Fruit fly (Drosophila melanogaster): ENCODE results near the gene Ir94c.

Ir94c gene

dm6 chr3R:22119761-22120160 lies 507 bp upstream of the Ir94c start, which contains the start of gene CG42390:
CG42390 (plus strand) TSS chr3R:22120061.
- TF ChIP-seq Dll (optimal IDR thresholded peaks at IDR 0.05) (no peak), psq (optimal IDR thresholded peaks at IDR 0.05) (no peak), EcR (GFP tag; optimal IDR thresholded peaks at IDR 0.05) (no peak), CG8478 (optimal IDR thresholded peaks at IDR 0.05) (no peak), usp (GFP tag; optimal IDR thresholded peaks at IDR 0.05) (no peak)

DNA sequence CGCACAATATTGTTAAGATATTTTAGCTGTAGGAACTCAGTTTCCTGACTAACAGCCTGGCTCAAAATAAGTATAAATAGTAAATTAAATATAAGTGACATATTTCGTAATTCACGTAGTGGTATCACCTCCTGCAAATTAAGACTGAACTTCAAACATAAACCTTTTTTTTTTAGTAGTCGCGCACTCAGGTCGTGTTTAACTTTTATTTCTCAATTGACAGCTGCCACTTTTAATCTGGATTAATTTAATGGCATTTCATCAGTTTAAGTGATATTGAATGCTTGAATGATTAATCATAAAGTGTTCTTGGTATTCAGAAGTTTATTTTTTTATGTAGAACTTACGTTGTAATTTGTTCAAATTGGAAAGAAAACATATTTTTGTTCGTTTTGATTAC lies 2.1 kb downstream of the Ir94c start, which contains the start of gene Ir94b:
Gene Ir94b (minus strand): TSS at position 101 of the 400 bp plus-strand sequence.
- TF ChIP-seq Dll (optimal IDR thresholded peaks at IDR 0.05): no peak
- no peak for TF ChIP-seq CG8478 (optimal IDR thresholded peaks at IDR 0.05)
- no peak for TF ChIP-seq psq (optimal IDR thresholded peaks at IDR 0.05)
- no peak for TF ChIP-seq pan (optimal IDR thresholded peaks at IDR 0.05)
- no peak for TF ChIP-seq usp (GFP tag; optimal IDR thresholded peaks at IDR 0.05)
- TF ChIP-seq EcR (GFP tag; optimal IDR thresholded peaks at IDR 0.05): no peak

DNA sequence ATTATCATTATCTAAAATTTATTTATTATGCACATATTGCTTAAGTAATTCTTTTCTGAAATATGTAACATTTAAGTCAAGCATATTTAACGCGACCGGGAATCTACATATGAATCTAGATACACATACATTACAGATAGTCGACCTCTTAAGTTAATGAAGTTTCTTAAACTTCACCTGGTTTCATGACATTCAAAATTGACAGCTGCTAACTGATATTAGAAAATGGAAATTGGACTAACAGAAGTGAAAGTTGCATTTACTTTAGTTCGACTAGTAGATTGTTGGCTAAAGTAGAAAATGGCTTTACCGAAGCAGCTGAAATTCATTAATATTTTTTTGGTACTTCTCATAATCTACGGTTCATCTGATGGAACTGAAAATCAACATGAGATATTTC lies 6.1 kb downstream of the Ir94c start, which contains the start of gene Ir94a:
Gene Ir94a (plus strand): TSS at position 301 of the 400 bp plus-strand sequence.
- TF ChIP-seq psq (optimal IDR thresholded peaks at IDR 0.05): no peak
- TF ChIP-seq usp (GFP tag; optimal IDR thresholded peaks at IDR 0.05): no peak
- TF ChIP-seq Dll (optimal IDR thresholded peaks at IDR 0.05): no peak

DNA sequence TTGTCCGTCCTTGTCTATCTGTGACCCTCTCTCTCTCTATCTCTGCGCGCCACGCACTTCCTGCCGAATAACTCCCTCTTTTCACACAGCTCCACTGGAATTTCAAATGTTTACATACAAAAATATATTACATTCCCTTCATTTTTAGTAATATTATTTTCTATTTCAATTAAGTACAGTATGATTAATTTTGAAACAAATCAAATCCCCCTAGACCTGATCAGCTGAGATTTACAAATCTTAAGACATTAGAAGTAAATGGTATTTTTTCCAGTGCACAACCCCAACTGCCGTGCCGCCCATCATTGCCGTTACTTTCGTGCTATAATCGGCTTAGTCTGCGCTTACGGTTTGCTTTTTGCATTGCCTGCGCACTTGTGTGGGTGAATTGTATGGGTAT lies 10.9 kb downstream of the Ir94c start:
- no peak for TF ChIP-seq pan (optimal IDR thresholded peaks at IDR 0.05)
- no peak for TF ChIP-seq psq (optimal IDR thresholded peaks at IDR 0.05)
- no peak for TF ChIP-seq Dll (optimal IDR thresholded peaks at IDR 0.05)
- TF ChIP-seq usp (GFP tag; optimal IDR thresholded peaks at IDR 0.05): no peak
- TF ChIP-seq EcR (GFP tag; optimal IDR thresholded peaks at IDR 0.05): no peak
- no peak for TF ChIP-seq CG8478 (optimal IDR thresholded peaks at IDR 0.05)

- TF ChIP-seq EcR (GFP tag; optimal IDR thresholded peaks at IDR 0.05) (no peak), pan (optimal IDR thresholded peaks at IDR 0.05) (no peak), psq (optimal IDR thresholded peaks at IDR 0.05) (no peak), CG8478 (optimal IDR thresholded peaks at IDR 0.05) (no peak), usp (GFP tag; optimal IDR thresholded peaks at IDR 0.05) (no peak), Dll (optimal IDR thresholded peaks at IDR 0.05) (no peak)
These were observed 16.1 kb downstream of the Ir94c start, which contains the start of gene CG13407 for dm6 chr3R:22103114-22103513. CG13407 (plus strand) TSS chr3R:22103414.

DNA sequence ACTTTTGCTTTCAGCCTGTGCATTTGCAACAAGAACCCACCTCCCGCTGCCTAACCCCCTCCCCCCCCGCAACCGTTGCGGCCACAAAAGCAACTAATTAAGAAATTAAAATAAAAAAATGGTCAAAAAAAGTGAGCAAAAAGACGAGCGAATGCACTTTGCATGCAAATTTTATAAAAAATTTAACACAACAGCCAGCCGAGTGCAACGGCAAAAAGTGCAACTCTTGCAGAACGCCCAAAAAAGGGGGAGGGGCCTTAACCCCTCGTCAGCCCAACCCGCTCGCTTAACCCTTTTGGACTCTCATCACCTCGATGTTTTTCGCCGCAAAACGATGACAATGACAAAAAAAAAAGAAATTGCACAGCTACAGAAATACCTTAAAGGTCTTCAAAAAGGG lies 22.4 kb downstream of the Ir94c start:
- TF ChIP-seq Dll (optimal IDR thresholded peaks at IDR 0.05): no peak
- no peak for TF ChIP-seq CG8478 (optimal IDR thresholded peaks at IDR 0.05)
- TF ChIP-seq EcR (GFP tag; optimal IDR thresholded peaks at IDR 0.05): no peak
- TF ChIP-seq pan (optimal IDR thresholded peaks at IDR 0.05): no peak
- TF ChIP-seq usp (GFP tag; optimal IDR thresholded peaks at IDR 0.05): no peak
- TF ChIP-seq psq (optimal IDR thresholded peaks at IDR 0.05): no peak

- TF ChIP-seq psq (optimal IDR thresholded peaks at IDR 0.05): no peak
- TF ChIP-seq Dll (optimal IDR thresholded peaks at IDR 0.05): no peak
- no peak for TF ChIP-seq pan (optimal IDR thresholded peaks at IDR 0.05)
- TF ChIP-seq EcR (GFP tag; optimal IDR thresholded peaks at IDR 0.05): no peak
- no peak for TF ChIP-seq CG8478 (optimal IDR thresholded peaks at IDR 0.05)
- no peak for TF ChIP-seq usp (GFP tag; optimal IDR thresholded peaks at IDR 0.05)
These were observed 25.3 kb downstream of the Ir94c start for dm6 chr3R:22093950-22094349.

- TF ChIP-seq EcR (GFP tag; optimal IDR thresholded peaks at IDR 0.05) (no peak), Dll (optimal IDR thresholded peaks at IDR 0.05) (no peak), CG8478 (optimal IDR thresholded peaks at IDR 0.05) (no peak), pan (optimal IDR thresholded peaks at IDR 0.05) (no peak), psq (optimal IDR thresholded peaks at IDR 0.05) (no peak), usp (GFP tag; optimal IDR thresholded peaks at IDR 0.05) (no peak)
These were observed 32.5 kb downstream of the Ir94c start, which contains the start of gene BomBc3 for dm6 chr3R:22086775-22087174. BomBc3 (plus strand) TSS chr3R:22087075.

dm6 chr3R:22086297-22086696 lies 33.0 kb downstream of the Ir94c start, which contains the start of gene BomT3:
BomT3 (minus strand) TSS chr3R:22086397.
- no peak for TF ChIP-seq pan (optimal IDR thresholded peaks at IDR 0.05)
- no peak for TF ChIP-seq CG8478 (optimal IDR thresholded peaks at IDR 0.05)
- TF ChIP-seq psq (optimal IDR thresholded peaks at IDR 0.05): no peak
- TF ChIP-seq usp (GFP tag; optimal IDR thresholded peaks at IDR 0.05): no peak
- no peak for TF ChIP-seq Dll (optimal IDR thresholded peaks at IDR 0.05)
- no peak for TF ChIP-seq EcR (GFP tag; optimal IDR thresholded peaks at IDR 0.05)

dm6 chr3R:22080161-22080560 lies 39.1 kb downstream of the Ir94c start, which contains the start of gene CG13408:
CG13408 (plus strand) TSS chr3R:22080382.
- no peak for TF ChIP-seq CG8478 (optimal IDR thresholded peaks at IDR 0.05)
- no peak for TF ChIP-seq Dll (optimal IDR thresholded peaks at IDR 0.05)
- TF ChIP-seq pan (optimal IDR thresholded peaks at IDR 0.05): no peak
- no peak for TF ChIP-seq EcR (GFP tag; optimal IDR thresholded peaks at IDR 0.05)
- no peak for TF ChIP-seq usp (GFP tag; optimal IDR thresholded peaks at IDR 0.05)
- TF ChIP-seq psq (optimal IDR thresholded peaks at IDR 0.05): no peak

dm6 chr3R:22072553-22072952 lies 46.7 kb downstream of the Ir94c start:
- no peak for TF ChIP-seq pan (optimal IDR thresholded peaks at IDR 0.05)

- no peak for TF ChIP-seq usp (GFP tag; optimal IDR thresholded peaks at IDR 0.05)
- TF ChIP-seq pan (optimal IDR thresholded peaks at IDR 0.05): no peak
- TF ChIP-seq EcR (GFP tag; optimal IDR thresholded peaks at IDR 0.05): no peak
- TF ChIP-seq psq (optimal IDR thresholded peaks at IDR 0.05): no peak
- TF ChIP-seq CG8478 (optimal IDR thresholded peaks at IDR 0.05): no peak
- no peak for TF ChIP-seq Dll (optimal IDR thresholded peaks at IDR 0.05)
These were observed 47.6 kb downstream of the Ir94c start for dm6 chr3R:22071628-22072027.

All from whole organism.